Worm (Caenorhabditis elegans) whole organism, L1 larva: ENCODE results near the gene T19D12.9.

Experiments used
- C34B4.2 ChIP-seq: sonication (generic microtip); optimal IDR thresholded peaks from 2 replicates; lab custom pipeline; 2017; ENCODE audit warnings: mild to moderate bottlenecking, missing genetic modification characterization, missing compliant biosample characterization
- aha-1 ChIP-seq: fragments of 150-350 bp; optimal IDR thresholded peaks from 2 replicates; lab custom pipeline; 2014; ENCODE audit warnings: missing biosample characterization, missing genetic modification characterization
- alr-1 ChIP-seq: fragments of 200-800 bp; sonication (Bioruptor generic); optimal IDR thresholded peaks from 2 replicates; lab custom pipeline; 2018; ENCODE audit warnings: borderline replicate concordance, mild to moderate bottlenecking, missing genetic modification characterization, missing compliant biosample characterization
- aly-2 ChIP-seq: fragments of 150-350 bp; optimal IDR thresholded peaks from 2 replicates; lab custom pipeline; 2014; ENCODE audit warnings: missing biosample characterization, missing genetic modification characterization
- ceh-63 ChIP-seq: fragments of 200-800 bp; sonication (Bioruptor generic); optimal IDR thresholded peaks from 2 replicates; lab custom pipeline; 2018; ENCODE audit warnings: mild to moderate bottlenecking, missing genetic modification characterization, missing compliant biosample characterization
- ceh-82 ChIP-seq, 3 experiments: fragments of 150-350 bp in 1 of 3; sonication (generic microtip) in 2 of 3; optimal IDR thresholded peaks; 2 replicates each; lab custom pipeline; 2014 to 2017; ENCODE audit warnings: missing biosample characterization in 3 of 3, missing genetic modification characterization in 3 of 3
- ceh-88 ChIP-seq: fragments of 200-800 bp; sonication (Bioruptor generic); IDR thresholded peaks from 2 replicates; pipeline ENCODE4 v1.3.6; 2022; ENCODE audit warnings: missing genetic modification characterization, missing compliant biosample characterization
- ces-1 ChIP-seq: fragments of 150-350 bp; optimal IDR thresholded peaks from 2 replicates; lab custom pipeline; 2014; ENCODE audit warnings: missing biosample characterization, missing genetic modification reagents, missing genetic modification characterization
- dpl-1 ChIP-seq, 3 experiments: fragments of 150-350 bp in 2 of 3; sonication (generic microtip) in 1 of 3; optimal IDR thresholded peaks; 2 replicates each; lab custom pipeline; 2014 to 2017; ENCODE audit warnings: missing biosample characterization in 3 of 3, missing genetic modification characterization in 3 of 3, missing genetic modification reagents in 3 of 3
- dsc-1 ChIP-seq: sonication (generic microtip); optimal IDR thresholded peaks from 2 replicates; lab custom pipeline; 2016; ENCODE audit warnings: mild to moderate bottlenecking, missing genetic modification characterization, missing compliant biosample characterization
- efl-1 ChIP-seq, 4 experiments: fragments of 150-350 bp; optimal IDR thresholded peaks in 3 of 4; peaks in 1 of 4; 1 replicate in 1 of 4; 2 replicates in 3 of 4; lab custom pipeline; 2014; ENCODE audit warnings: missing biosample characterization in 2 of 4, missing genetic modification characterization in 2 of 4, missing genetic modification reagents in 2 of 4
- efl-3 ChIP-seq: fragments of 200-800 bp; sonication (Bioruptor generic); optimal IDR thresholded peaks from 2 replicates; lab custom pipeline; 2018; ENCODE audit warnings: mild to moderate bottlenecking, missing genetic modification characterization, missing compliant biosample characterization
- egl-27 ChIP-seq, 2 experiments: fragments of 150-350 bp in 1 of 2; sonication (generic microtip); optimal IDR thresholded peaks; 3 replicates each; lab custom pipeline; 2017 to 2018; ENCODE audit warnings: missing biosample characterization in 2 of 2, missing genetic modification characterization in 2 of 2, missing genetic modification reagents in 2 of 2
- elt-2 ChIP-seq: sonication (generic microtip); optimal IDR thresholded peaks from 2 replicates; lab custom pipeline; 2016; ENCODE audit warnings: missing genetic modification characterization, mild to moderate bottlenecking, inconsistent platforms, missing compliant biosample characterization, missing genetic modification reagents
- elt-3 ChIP-seq, 6 experiments: fragments of 150-350 bp in 1 of 6; sonication (generic microtip); optimal IDR thresholded peaks; 2 replicates each; lab custom pipeline; 2017 to 2018; ENCODE audit warnings: missing biosample characterization in 6 of 6, missing genetic modification characterization in 6 of 6, inconsistent platforms in 1 of 6
- ets-5 ChIP-seq: fragments of 200-800 bp; sonication (Bioruptor generic); IDR thresholded peaks from 2 replicates; pipeline ENCODE4 v1.3.6; 2022; ENCODE audit warnings: missing genetic modification characterization, missing compliant biosample characterization
- fkh-8 ChIP-seq: sonication (generic microtip); optimal IDR thresholded peaks from 2 replicates; lab custom pipeline; 2016; ENCODE audit warnings: mild to moderate bottlenecking, missing genetic modification characterization, missing compliant biosample characterization
- grh-1 ChIP-seq: fragments of 200-800 bp; sonication (Bioruptor generic); IDR thresholded peaks from 2 replicates; pipeline ENCODE4 v1.3.6; 2022; ENCODE audit warnings: missing genetic modification reagents, missing genetic modification characterization, missing compliant biosample characterization
- hlh-17 ChIP-seq: fragments of 200-800 bp; sonication (Bioruptor generic); optimal IDR thresholded peaks from 2 replicates; lab custom pipeline; 2018; ENCODE audit warnings: missing genetic modification characterization, mild to moderate bottlenecking, missing compliant biosample characterization, moderate library complexity, borderline replicate concordance
- hlh-4 ChIP-seq: sonication (generic microtip); optimal IDR thresholded peaks from 2 replicates; lab custom pipeline; 2016; ENCODE audit warnings: mild to moderate bottlenecking, missing genetic modification characterization, missing compliant biosample characterization
- lin-15B ChIP-seq: fragments of 150-350 bp; sonication (generic microtip); optimal IDR thresholded peaks from 3 replicates; lab custom pipeline; 2014; ENCODE audit warnings: missing biosample characterization, missing genetic modification characterization
- mab-9 ChIP-seq: fragments of 200-800 bp; sonication (Bioruptor generic); IDR thresholded peaks from 2 replicates; pipeline ENCODE4 v1.3.6; 2022; ENCODE audit warnings: missing genetic modification reagents, missing genetic modification characterization, missing compliant biosample characterization
- mef-2 ChIP-seq: fragments of 150-350 bp; optimal IDR thresholded peaks from 2 replicates; lab custom pipeline; 2014; ENCODE audit warnings: missing biosample characterization, missing genetic modification characterization
- nhr-12 ChIP-seq: sonication (generic microtip); optimal IDR thresholded peaks from 2 replicates; lab custom pipeline; 2017; ENCODE audit warnings: missing biosample characterization, missing genetic modification characterization
- nhr-20 ChIP-seq: sonication (generic microtip); optimal IDR thresholded peaks from 2 replicates; lab custom pipeline; 2016; ENCODE audit warnings: mild to moderate bottlenecking, missing genetic modification characterization, missing compliant biosample characterization
- nhr-71 ChIP-seq: sonication (generic microtip); optimal IDR thresholded peaks from 2 replicates; lab custom pipeline; 2016; ENCODE audit warnings: mild to moderate bottlenecking, missing genetic modification characterization, moderate library complexity, missing compliant biosample characterization
- nhr-77 ChIP-seq: fragments of 150-350 bp; optimal IDR thresholded peaks from 2 replicates; lab custom pipeline; 2014; ENCODE audit warnings: missing biosample characterization, missing genetic modification characterization
- nhr-85 ChIP-seq: sonication (generic microtip); peaks from one replicate; lab custom pipeline; 2016; ENCODE audit warnings: missing genetic modification characterization, inconsistent platforms, missing compliant biosample characterization
- pag-3 ChIP-seq: sonication (generic microtip); optimal IDR thresholded peaks from 2 replicates; lab custom pipeline; 2017; ENCODE audit warnings: missing genetic modification characterization, mild to moderate bottlenecking, missing compliant biosample characterization, antibody characterized with exemption, borderline replicate concordance; ENCODE audit not compliant: insufficient read depth
- pax-3 ChIP-seq: fragments of 200-800 bp; sonication (Bioruptor generic); optimal IDR thresholded peaks from 2 replicates; lab custom pipeline; 2018; ENCODE audit warnings: mild to moderate bottlenecking, missing genetic modification characterization, moderate library complexity, missing compliant biosample characterization
- pqm-1 ChIP-seq: sonication (generic microtip); optimal IDR thresholded peaks from 3 replicates; lab custom pipeline; 2017; ENCODE audit warnings: missing biosample characterization, missing genetic modification characterization
- rnt-1 ChIP-seq: sonication (generic microtip); optimal IDR thresholded peaks from 2 replicates; lab custom pipeline; 2016; ENCODE audit warnings: mild to moderate bottlenecking, missing genetic modification characterization, moderate library complexity, missing compliant biosample characterization
- snpc-4 ChIP-seq: fragments of 150-350 bp; optimal IDR thresholded peaks from 2 replicates; lab custom pipeline; 2014; ENCODE audit warnings: missing biosample characterization, missing genetic modification characterization
- sox-4 ChIP-seq: sonication (generic microtip); optimal IDR thresholded peaks from 2 replicates; lab custom pipeline; 2016; ENCODE audit warnings: missing genetic modification characterization, missing compliant biosample characterization
- sptf-1 ChIP-seq: fragments of 150-350 bp; optimal IDR thresholded peaks from 2 replicates; lab custom pipeline; 2014; ENCODE audit warnings: missing biosample characterization, missing genetic modification characterization
- sup-37 ChIP-seq: fragments of 200-800 bp; sonication (Bioruptor generic); optimal IDR thresholded peaks from 2 replicates; lab custom pipeline; 2018; ENCODE audit warnings: mild to moderate bottlenecking, missing genetic modification characterization, missing compliant biosample characterization
- unc-62 ChIP-seq: fragments of 150-350 bp; optimal IDR thresholded peaks from 2 replicates; lab custom pipeline; 2014; ENCODE audit warnings: missing biosample characterization, missing genetic modification reagents, missing genetic modification characterization
- unc-86 ChIP-seq: sonication (generic microtip); optimal IDR thresholded peaks from 2 replicates; lab custom pipeline; 2016; ENCODE audit warnings: missing genetic modification characterization, missing compliant biosample characterization
- xbp-1 ChIP-seq: sonication (generic microtip); optimal IDR thresholded peaks from 2 replicates; lab custom pipeline; 2016; ENCODE audit warnings: missing genetic modification characterization, missing compliant biosample characterization

Gene T19D12.9

ce11 chrII:6682918-6683317 is 28.7 kb upstream of the T19D12.9 start:
- peak; percentile 13 for TF ChIP-seq nhr-85
- TF ChIP-seq unc-62 (GFP tag; lab: Kevin White, UChicago), result no peak
- TF ChIP-seq, all 84 proteins: peak for 1

ce11 chrII:6681478-6681877 is 27.3 kb upstream of the T19D12.9 start:
- TF ChIP-seq sptf-1 (tag; lab: Kevin White, UChicago) (no peak), nhr-71 (no peak), rnt-1 (tag; lab: Kevin White, UChicago) (no peak), ceh-88 (GFP tag; lab: Robert Waterston, UW) (no peak), ces-1 (GFP tag; lab: Kevin White, UChicago) (no peak), efl-1 (optimal IDR thresholded peaks at IDR 0.05; lab: Kevin White, UChicago) (no peak), efl-1 (GFP tag; optimal IDR thresholded peaks at IDR 0.05 in 1 of 2; lab: Kevin White, UChicago) (no peak), mab-9 (no peak), aly-2 (tag; lab: Kevin White, UChicago) (no peak)
- TF ChIP-seq, all 84 proteins: peak for 0

- TF ChIP-seq fkh-8 (tag; lab: Kevin White, UChicago), result peak; percentile 40
- TF ChIP-seq dsc-1 (tag; lab: Kevin White, UChicago), result no peak
Measured at ce11 chrII:6679724-6680123, 25.5 kb upstream of the T19D12.9 start, which contains the start of gene ift-74. ift-74 (plus strand) TSS chrII:6680024.

ce11 chrII:6673894-6674293 is 19.7 kb upstream of the T19D12.9 start, which contains the start of gene H43E16.1:
H43E16.1 (plus strand) TSS chrII:6674268.
- TF ChIP-seq nhr-77 (tag; lab: Kevin White, UChicago) (no peak), mef-2 (tag; lab: Kevin White, UChicago) (no peak), aha-1 (no peak), sup-37 (no peak), sox-4 (no peak), pax-3 (tag; lab: Kevin White, UChicago) (no peak), ets-5 (GFP tag; lab: Robert Waterston, UW) (no peak), xbp-1 (tag; lab: Kevin White, UChicago) (no peak), alr-1 (tag; lab: Kevin White, UChicago) (no peak), efl-1 (optimal IDR thresholded peaks at IDR 0.05; lab: Kevin White, UChicago) (no peak), efl-1 (GFP tag; optimal IDR thresholded peaks at IDR 0.05 in 1 of 2; lab: Kevin White, UChicago) (peak in 1 of 2 experiments; percentile 43), C34B4.2 (tag; lab: Kevin White, UChicago) (no peak), snpc-4 (tag; lab: Kevin White, UChicago) (no peak), pqm-1 (tag; lab: Kevin White, UChicago) (no peak), elt-3 (tag; optimal IDR thresholded peaks at IDR 0.05; lab: Kevin White, UChicago) (no peak), elt-2 (tag; lab: Kevin White, UChicago) (peak; percentile 72), nhr-12 (tag; lab: Kevin White, UChicago) (no peak), efl-3 (no peak), dpl-1 (GFP tag; optimal IDR thresholded peaks at IDR 0.05; lab: Kevin White, UChicago) (no peak)
- TF ChIP-seq, all 84 proteins: peak for 2

- TF ChIP-seq lin-15B (tag; lab: Kevin White, UChicago) (no peak), ceh-63 (GFP tag; lab: Kevin White, UChicago) (no peak), sup-37 (no peak), nhr-85 (no peak), efl-1 (optimal IDR thresholded peaks at IDR 0.05; lab: Kevin White, UChicago) (no peak), efl-1 (GFP tag; optimal IDR thresholded peaks at IDR 0.05 in 1 of 2; lab: Kevin White, UChicago) (no peak), alr-1 (tag; lab: Kevin White, UChicago) (no peak), ceh-82 (tag; optimal IDR thresholded peaks at IDR 0.05; lab: Kevin White, UChicago) (no peak), rnt-1 (tag; lab: Kevin White, UChicago) (no peak), egl-27 (tag; optimal IDR thresholded peaks at IDR 0.05; lab: Kevin White, UChicago) (no peak), grh-1 (no peak), aha-1 (no peak), hlh-4 (no peak), elt-3 (tag; optimal IDR thresholded peaks at IDR 0.05; lab: Kevin White, UChicago) (no peak), unc-86 (no peak), unc-62 (GFP tag; lab: Kevin White, UChicago) (no peak), hlh-17 (GFP tag; lab: Kevin White, UChicago) (no peak), pag-3 (tag; lab: Kevin White, UChicago) (no peak), nhr-20 (tag; lab: Kevin White, UChicago) (no peak), aly-2 (tag; lab: Kevin White, UChicago) (no peak)
Measured at ce11 chrII:6668496-6668895, 14.3 kb upstream of the T19D12.9 start.
